Fruit fly (Drosophila melanogaster) whole organism, prepupa: Measurements from ENCODE around the gene Hand.

Source experiments
- CG10631 ChIP-seq: fragments of 200-800 bp; sonication (Bioruptor generic); optimal IDR thresholded peaks from 2 replicates; lab custom pipeline; 2016; ENCODE audit warnings: missing biosample characterization, missing genetic modification characterization
- CG10669 ChIP-seq: fragments of 200-800 bp; sonication (Bioruptor generic); optimal IDR thresholded peaks from 3 replicates; lab custom pipeline; 2018; ENCODE audit warnings: missing biosample characterization, mild to moderate bottlenecking, missing genetic modification characterization, moderate library complexity
- CG11902 ChIP-seq: fragments of 200-800 bp; sonication (Bioruptor generic); optimal IDR thresholded peaks from 3 replicates; lab custom pipeline; 2016; ENCODE audit warnings: missing biosample characterization, missing genetic modification characterization
- CG15336 ChIP-seq: fragments of 200-800 bp; sonication (Bioruptor generic); IDR thresholded peaks from 2 replicates; pipeline ENCODE4 v1.3.6; 2022; ENCODE audit warnings: missing biosample characterization, missing genetic modification characterization
- CG1621 ChIP-seq: fragments of 200-800 bp; sonication (Bioruptor generic); optimal IDR thresholded peaks from 3 replicates; lab custom pipeline; 2018; ENCODE audit warnings: missing biosample characterization, mild to moderate bottlenecking, missing genetic modification characterization
- CG3032 ChIP-seq: fragments of 200-800 bp; optimal IDR thresholded peaks from 2 replicates; lab custom pipeline; 2019; ENCODE audit warnings: missing biosample characterization, mild to moderate bottlenecking, missing genetic modification characterization, moderate library complexity
- CG31627 ChIP-seq: fragments of 200-800 bp; sonication (Bioruptor generic); optimal IDR thresholded peaks from 3 replicates; lab custom pipeline; 2016; ENCODE audit warnings: missing biosample characterization, missing genetic modification characterization
- CG34406 ChIP-seq: fragments of 200-800 bp; sonication (Bioruptor generic); optimal IDR thresholded peaks from 3 replicates; lab custom pipeline; 2016; ENCODE audit warnings: missing biosample characterization, missing genetic modification characterization
- CG4318 ChIP-seq: fragments of 200-800 bp; sonication (Bioruptor generic); optimal IDR thresholded peaks from 3 replicates; lab custom pipeline; 2017; ENCODE audit warnings: missing biosample characterization, mild to moderate bottlenecking, missing genetic modification characterization
- CG6163 ChIP-seq: fragments of 200-800 bp; sonication (Bioruptor generic); IDR thresholded peaks from 3 replicates; pipeline ENCODE4 v1.3.6; 2022; ENCODE audit warnings: missing biosample characterization, missing genetic modification characterization
- CG6276 ChIP-seq: fragments of 200-800 bp; sonication (Bioruptor generic); optimal IDR thresholded peaks from 2 replicates; lab custom pipeline; 2017; ENCODE audit warnings: missing biosample characterization, mild to moderate bottlenecking, missing genetic modification characterization
- CG6792 ChIP-seq: fragments of 200-800 bp; sonication (Bioruptor generic); optimal IDR thresholded peaks from 3 replicates; lab custom pipeline; 2016; ENCODE audit warnings: missing biosample characterization, missing genetic modification characterization
- CG6854 ChIP-seq: fragments of 200-800 bp; sonication (Bioruptor generic); optimal IDR thresholded peaks from 2 replicates; lab custom pipeline; 2017; ENCODE audit warnings: missing biosample characterization, mild to moderate bottlenecking, missing genetic modification characterization
- CG7368 ChIP-seq: fragments of 200-800 bp; sonication (Bioruptor generic); optimal IDR thresholded peaks from 3 replicates; lab custom pipeline; 2016; ENCODE audit warnings: missing biosample characterization, missing genetic modification characterization
- CG8119 ChIP-seq: fragments of 200-800 bp; sonication (Bioruptor generic); IDR thresholded peaks from 3 replicates; pipeline ENCODE4 v1.3.6; 2022; ENCODE audit warnings: missing biosample characterization, missing genetic modification characterization
- CG8319 ChIP-seq: fragments of 200-800 bp; sonication (Bioruptor generic); optimal IDR thresholded peaks from 3 replicates; lab custom pipeline; 2016; ENCODE audit warnings: missing biosample characterization, missing genetic modification characterization
- Eip75B ChIP-seq: fragments of 200-800 bp; sonication (Bioruptor generic); optimal IDR thresholded peaks from 3 replicates; lab custom pipeline; 2016; ENCODE audit warnings: missing biosample characterization, missing genetic modification characterization
- Eip78C ChIP-seq: fragments of 200-800 bp; sonication (Bioruptor generic); peaks from one replicate; lab custom pipeline; 2016; ENCODE audit warnings: missing biosample characterization, missing genetic modification characterization
- Ets21C ChIP-seq: fragments of 200-800 bp; sonication (Bioruptor generic); optimal IDR thresholded peaks from 3 replicates; lab custom pipeline; 2016; ENCODE audit warnings: missing biosample characterization, missing genetic modification characterization
- Ets96B ChIP-seq: fragments of 200-800 bp; optimal IDR thresholded peaks from 2 replicates; lab custom pipeline; 2019; ENCODE audit warnings: missing biosample characterization, mild to moderate bottlenecking, missing genetic modification characterization, moderate library complexity
- Hr38 ChIP-seq: sonication (Bioruptor generic); optimal IDR thresholded peaks from 2 replicates; lab custom pipeline; 2016; ENCODE audit warnings: missing biosample characterization, missing genetic modification characterization
- Hr39 ChIP-seq: fragments of 200-800 bp; sonication (Bioruptor generic); optimal IDR thresholded peaks from 2 replicates; lab custom pipeline; 2016; ENCODE audit warnings: missing biosample characterization, missing genetic modification characterization
- Hr4 ChIP-seq: fragments of 200-800 bp; sonication (Bioruptor generic); optimal IDR thresholded peaks from 3 replicates; lab custom pipeline; 2016; ENCODE audit warnings: missing biosample characterization, missing genetic modification characterization
- Met ChIP-seq: fragments of 200-800 bp; sonication (Bioruptor generic); optimal IDR thresholded peaks from 3 replicates; lab custom pipeline; 2016; ENCODE audit warnings: missing biosample characterization, missing genetic modification characterization
- OdsH ChIP-seq: fragments of 200-800 bp; sonication (Bioruptor generic); optimal IDR thresholded peaks from 3 replicates; lab custom pipeline; 2016; ENCODE audit warnings: missing biosample characterization, missing genetic modification characterization
- Smox ChIP-seq: fragments of 200-800 bp; sonication (Bioruptor generic); optimal IDR thresholded peaks from 3 replicates; lab custom pipeline; 2016; ENCODE audit warnings: missing biosample characterization, missing genetic modification characterization
- Sox14 ChIP-seq: fragments of 200-800 bp; sonication (Bioruptor generic); optimal IDR thresholded peaks from 3 replicates; lab custom pipeline; 2016; ENCODE audit warnings: missing biosample characterization, missing genetic modification characterization
- achi ChIP-seq: fragments of 200-800 bp; sonication (Bioruptor generic); optimal IDR thresholded peaks from 3 replicates; lab custom pipeline; 2016; ENCODE audit warnings: missing biosample characterization, missing genetic modification characterization
- acj6 ChIP-seq: fragments of 200-800 bp; sonication (Bioruptor generic); optimal IDR thresholded peaks from 3 replicates; lab custom pipeline; 2016; ENCODE audit warnings: missing biosample characterization, missing genetic modification characterization
- cyc ChIP-seq: fragments of 200-800 bp; sonication (Bioruptor generic); optimal IDR thresholded peaks from 3 replicates; lab custom pipeline; 2016; ENCODE audit warnings: missing biosample characterization, missing genetic modification characterization
- dac ChIP-seq: fragments of 200-800 bp; sonication (Bioruptor generic); optimal IDR thresholded peaks from 2 replicates; lab custom pipeline; 2017; ENCODE audit warnings: missing biosample characterization, mild to moderate bottlenecking, missing genetic modification characterization
- esn ChIP-seq: fragments of 200-800 bp; sonication (Bioruptor generic); optimal IDR thresholded peaks from 2 replicates; lab custom pipeline; 2016; ENCODE audit warnings: missing biosample characterization, mild to moderate bottlenecking, missing genetic modification characterization, moderate library complexity
- fd59A ChIP-seq: fragments of 200-800 bp; sonication (Bioruptor generic); optimal IDR thresholded peaks from 2 replicates; lab custom pipeline; 2017; ENCODE audit warnings: missing biosample characterization, mild to moderate bottlenecking, missing genetic modification characterization, missing genetic modification reagents
- fd85E ChIP-seq: fragments of 200-800 bp; sonication (Bioruptor generic); optimal IDR thresholded peaks from 3 replicates; lab custom pipeline; 2016; ENCODE audit warnings: missing biosample characterization, missing genetic modification characterization
- fkh ChIP-seq: fragments of 200-800 bp; sonication (Bioruptor generic); optimal IDR thresholded peaks from 3 replicates; lab custom pipeline; 2017; ENCODE audit warnings: missing biosample characterization, mild to moderate bottlenecking, missing genetic modification characterization, moderate library complexity
- lz ChIP-seq: fragments of 200-800 bp; sonication (Bioruptor generic); optimal IDR thresholded peaks from 3 replicates; lab custom pipeline; 2016; ENCODE audit warnings: missing biosample characterization, missing genetic modification characterization
- pdm3 ChIP-seq: fragments of 200-800 bp; sonication (Bioruptor generic); optimal IDR thresholded peaks from 3 replicates; lab custom pipeline; 2016; ENCODE audit warnings: missing biosample characterization, missing genetic modification characterization
- ss ChIP-seq, 2 experiments: fragments of 200-800 bp; sonication (Bioruptor generic); optimal IDR thresholded peaks; 2 replicates in 1 of 2; 3 replicates in 1 of 2; lab custom pipeline; 2017 to 2018; ENCODE audit warnings: mild to moderate bottlenecking in 2 of 2, missing biosample characterization in 2 of 2, missing genetic modification characterization in 2 of 2, moderate library complexity in 1 of 2
- svp ChIP-seq: fragments of 200-800 bp; sonication (Bioruptor generic); peaks from one replicate; lab custom pipeline; 2016; ENCODE audit warnings: missing biosample characterization, missing genetic modification characterization
- topi ChIP-seq: fragments of 200-800 bp; sonication (Bioruptor generic); optimal IDR thresholded peaks from 3 replicates; lab custom pipeline; 2016; ENCODE audit warnings: missing biosample characterization, missing genetic modification characterization
- vri ChIP-seq: fragments of 200-800 bp; sonication (Bioruptor generic); optimal IDR thresholded peaks from 3 replicates; lab custom pipeline; 2016; ENCODE audit warnings: missing biosample characterization, mild to moderate bottlenecking, missing genetic modification characterization

The Hand gene

dm6 chr2L:10299077-10299809 is 4.1 kb upstream of the Hand start:
- no peak for TF ChIP-seq CG10669 (GFP tag; lab: Kevin White, UChicago)
- TF ChIP-seq svp (GFP tag; lab: Kevin White, UChicago), result no peak
- no peak for TF ChIP-seq fkh (GFP tag; lab: Kevin White, UChicago)
- TF ChIP-seq Hr4 (GFP tag; lab: Kevin White, UChicago), result peak; percentile 39
- TF ChIP-seq Ets96B (tag; lab: Kevin White, UChicago), result peak; percentile 16
- no peak for TF ChIP-seq fd85E (GFP tag; lab: Kevin White, UChicago)
- TF ChIP-seq Hr39, result peak; percentile 2
- peak; percentile 19 for TF ChIP-seq esn (GFP tag; lab: Kevin White, UChicago)
- no peak for TF ChIP-seq CG8319 (GFP tag; lab: Kevin White, UChicago)
- TF ChIP-seq OdsH, result peak; percentile 17
- peak; percentile 78 for TF ChIP-seq Eip78C (GFP tag; lab: Kevin White, UChicago)
- TF ChIP-seq CG34406 (GFP tag; lab: Kevin White, UChicago), result no peak
- TF ChIP-seq CG31627 (GFP tag; lab: Kevin White, UChicago), result no peak
- no peak for TF ChIP-seq dac (GFP tag; lab: Kevin White, UChicago)
- TF ChIP-seq CG10631, result peak; percentile 10
- TF ChIP-seq CG6163 (GFP tag; lab: Robert Waterston, UW), result no peak
- no peak for TF ChIP-seq Smox (GFP tag; lab: Kevin White, UChicago)
- no peak for TF ChIP-seq cyc (GFP tag; lab: Kevin White, UChicago)
- peak; percentile 4 for TF ChIP-seq lz (GFP tag; lab: Kevin White, UChicago)
- TF ChIP-seq pdm3 (GFP tag; lab: Kevin White, UChicago), result no peak
- no peak for TF ChIP-seq vri (GFP tag; lab: Kevin White, UChicago)
- no peak for TF ChIP-seq CG8119 (GFP tag; lab: Robert Waterston, UW)
- no peak for TF ChIP-seq Hr38 (GFP tag; lab: Kevin White, UChicago)
- TF ChIP-seq CG1621, result no peak
- no peak for TF ChIP-seq Eip75B
- no peak for TF ChIP-seq CG4318 (GFP tag; lab: Kevin White, UChicago)
- TF ChIP-seq achi, result no peak
- no peak for TF ChIP-seq CG11902 (GFP tag; lab: Kevin White, UChicago)
- peak; percentile 22 for TF ChIP-seq acj6 (GFP tag; lab: Kevin White, UChicago)
- no peak for TF ChIP-seq fd59A (GFP tag; lab: Kevin White, UChicago)
- no peak for TF ChIP-seq Ets21C (GFP tag; lab: Kevin White, UChicago)
- TF ChIP-seq CG15336 (GFP tag; lab: Robert Waterston, UW), result peak; percentile 21; the same call in 1 of the 2 replicates
- peak; percentile 15 for TF ChIP-seq topi (GFP tag; lab: Kevin White, UChicago)
- TF ChIP-seq CG6854 (GFP tag; lab: Kevin White, UChicago), result no peak
- no peak for TF ChIP-seq CG6276 (GFP tag; lab: Kevin White, UChicago)
- peak; percentile 36 for TF ChIP-seq Met

dm6 chr2L:10298306-10298705 is 3.1 kb upstream of the Hand start:
- TF ChIP-seq CG4318 (GFP tag; lab: Kevin White, UChicago) (no peak), fkh (GFP tag; lab: Kevin White, UChicago) (peak; percentile 91)

dm6 chr2L:10292066-10292560 is 3.1 kb downstream of the Hand start, which contains the start of gene Ufd4:
Ufd4 (minus strand) TSS chr2L:10292365.
- TF ChIP-seq CG6792 (GFP tag; lab: Kevin White, UChicago) (peak; percentile 29), ss (GFP tag; optimal IDR thresholded peaks at IDR 0.05; lab: Kevin White, UChicago) (no peak), esn (GFP tag; lab: Kevin White, UChicago) (peak; percentile 70), fd85E (GFP tag; lab: Kevin White, UChicago) (peak; percentile 7), CG15336 (GFP tag; lab: Robert Waterston, UW) (peak; percentile 68; the same call in 1 of the 2 replicates), CG3032 (tag; lab: Kevin White, UChicago) (peak; percentile 67), CG31627 (GFP tag; lab: Kevin White, UChicago) (peak; percentile 63), CG11902 (GFP tag; lab: Kevin White, UChicago) (peak; percentile 11), Sox14 (GFP tag; lab: Kevin White, UChicago) (no peak), fd59A (GFP tag; lab: Kevin White, UChicago) (no peak), CG7368 (GFP tag; lab: Kevin White, UChicago) (no peak)
